Worm (Caenorhabditis elegans) whole organism, L4 larva: ENCODE data around the gene Y43B11AL.1.

Source experiments
- madf-5 ChIP-seq, 2 experiments: fragments of 200-800 bp; sonication (Bioruptor generic); IDR thresholded peaks; 2 replicates each; pipeline ENCODE4 v1.3.6; 2022; ENCODE audit warnings: missing compliant biosample characterization in 2 of 2, missing genetic modification characterization in 2 of 2
- skn-1 ChIP-seq: fragments of 150-350 bp; optimal IDR thresholded peaks from 2 replicates; lab custom pipeline; 2014; ENCODE audit warnings: missing biosample characterization, missing genetic modification characterization
- unc-62 ChIP-seq, 3 experiments: fragments of 150-350 bp in 1 of 3; sonication (generic microtip); optimal IDR thresholded peaks in 2 of 3; peaks in 1 of 3; 1 replicate in 1 of 3; 2 replicates in 2 of 3; lab custom pipeline; 2014 to 2017; ENCODE audit warnings: missing biosample characterization in 3 of 3, missing genetic modification characterization in 3 of 3, missing genetic modification reagents in 3 of 3, missing genotype in 1 of 3

DNA sequence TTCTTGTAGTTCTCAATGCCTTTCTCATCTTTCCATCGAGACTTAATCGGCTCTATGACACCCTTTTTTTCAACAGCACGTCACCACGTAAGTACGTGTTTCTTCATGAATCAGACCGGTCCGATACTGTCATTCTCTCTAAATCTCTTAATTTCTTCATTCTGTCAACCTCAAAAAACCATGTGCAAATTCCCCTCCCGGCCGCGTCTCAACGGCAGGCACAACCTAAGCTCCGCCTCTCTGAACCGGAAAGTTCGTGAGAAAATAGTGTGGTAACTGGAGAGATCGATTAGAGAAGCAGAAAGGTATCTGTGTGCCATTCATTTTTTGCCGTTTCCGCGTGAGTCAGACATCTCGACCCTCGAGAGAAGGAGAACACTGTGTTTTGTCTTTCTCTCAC lies 49.5 kb downstream of the Y43B11AL.1 start, which contains the start of gene nas-8:
- TF ChIP-seq madf-5 (GFP tag; IDR thresholded peaks at IDR 0.05; lab: Robert Waterston, UW) (no peak), unc-62 (GFP tag; optimal IDR thresholded peaks at IDR 0.05 in 1 of 2; lab: Kevin White, UChicago) (no peak), unc-62 (tag; optimal IDR thresholded peaks at IDR 0.05; lab: Kevin White, UChicago) (no peak), skn-1 (no peak)
